Worm (Caenorhabditis elegans) whole organism, L1 larva: ENCODE measurements around the gene spin-4.

ENCODE experiments used
- lir-3 ChIP-seq: sonication (generic microtip); optimal IDR thresholded peaks from 2 replicates; lab custom pipeline; 2016; ENCODE audit warnings: mild to moderate bottlenecking, missing genetic modification characterization, moderate library complexity, missing compliant biosample characterization; ENCODE audit not compliant: poor library complexity
- mep-1 ChIP-seq: fragments of 150-350 bp; optimal IDR thresholded peaks from 2 replicates; lab custom pipeline; 2014; ENCODE audit warnings: missing biosample characterization, missing genetic modification characterization
- nhr-11 ChIP-seq: fragments of 150-350 bp; optimal IDR thresholded peaks from 2 replicates; lab custom pipeline; 2014; ENCODE audit warnings: missing biosample characterization, missing genetic modification characterization
- nhr-84 ChIP-seq: sonication (generic microtip); optimal IDR thresholded peaks from 2 replicates; lab custom pipeline; 2017; ENCODE audit warnings: missing biosample characterization, missing genetic modification characterization
- sox-4 ChIP-seq: sonication (generic microtip); optimal IDR thresholded peaks from 2 replicates; lab custom pipeline; 2016; ENCODE audit warnings: missing genetic modification characterization, missing compliant biosample characterization
- unc-98 ChIP-seq: fragments of 200-800 bp; sonication (Bioruptor generic); IDR thresholded peaks from 2 replicates; pipeline ENCODE4 v1.3.6; 2022; ENCODE audit warnings: missing genetic modification characterization, missing compliant biosample characterization

- TF ChIP-seq nhr-11 (no peak), lir-3 (no peak), unc-98 (GFP tag; lab: Robert Waterston, UW) (no peak), sox-4 (tag; lab: Kevin White, UChicago) (no peak), nhr-84 (tag; lab: Kevin White, UChicago) (no peak), mep-1 (tag; lab: Kevin White, UChicago) (no peak)
Measured at ce11 chrIII:12743515-12743914, 55.4 kb downstream of the spin-4 start.
